Fruit fly (Drosophila melanogaster) S2 (cell line): Measurements from ENCODE around the gene wor.

Experiments
- CG8478 ChIP-seq: fragments of >200 bp; optimal IDR thresholded peaks from 2 replicates; lab custom pipeline; 2018
- CTCF ChIP-seq, 2 experiments: fragments of >200 bp; optimal IDR thresholded peaks; 2 replicates each; lab custom pipeline; 2018

DNA sequence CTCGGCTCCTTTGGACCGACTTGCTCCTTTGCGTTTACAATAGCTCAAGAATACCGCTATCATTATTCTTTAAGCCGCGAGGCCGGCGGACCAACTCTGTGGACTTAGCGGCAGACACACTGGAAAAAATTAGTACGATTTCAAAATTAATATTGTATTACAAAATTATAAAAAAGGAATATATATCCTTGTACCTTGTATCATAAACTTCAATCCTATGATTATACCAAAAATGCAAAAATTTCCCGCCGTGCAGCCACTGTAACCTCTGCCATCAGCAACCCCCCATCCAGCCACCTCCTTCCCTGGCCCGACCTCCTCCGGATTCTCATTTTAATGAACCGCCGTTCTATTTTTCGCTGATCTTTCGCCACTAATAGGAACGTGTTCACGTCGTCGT is 20.8 kb downstream of the wor start:
- TF ChIP-seq CTCF (optimal IDR thresholded peaks at IDR 0.05; lab: Kevin White, UChicago) (no peak), CG8478 (lab: Kevin White, UChicago) (no peak)
